Fruit fly (Drosophila melanogaster) whole organism, embryonic: ENCODE results near the gene CG46441.
A peak's percentile ranks its signal among the peaks of the same experiment; 100 is the strongest.

Experiments used
- CG10267 ChIP-seq: fragments of 200-800 bp; sonication (Bioruptor generic); optimal IDR thresholded peaks from 2 replicates; lab custom pipeline; 2018; ENCODE audit warnings: missing biosample characterization, mild to moderate bottlenecking, missing genetic modification characterization, moderate library complexity
- CG11093 ChIP-seq: fragments of 200-800 bp; sonication (Bioruptor generic); IDR thresholded peaks from 3 replicates; pipeline ENCODE4 v1.3.6; 2022; ENCODE audit warnings: missing biosample characterization, missing genetic modification characterization
- CG14050 ChIP-seq: fragments of 200-800 bp; sonication (Bioruptor generic); IDR thresholded peaks from 3 replicates; pipeline ENCODE4 v1.3.6; 2022; ENCODE audit warnings: missing biosample characterization, missing genetic modification characterization
- CG14965 ChIP-seq: fragments of 200-800 bp; sonication (Bioruptor generic); optimal IDR thresholded peaks from 2 replicates; lab custom pipeline; 2016; ENCODE audit warnings: missing biosample characterization, missing genetic modification characterization, borderline replicate concordance
- CG15514 ChIP-seq: fragments of 200-800 bp; sonication (Bioruptor generic); optimal IDR thresholded peaks from 3 replicates; lab custom pipeline; 2017; ENCODE audit warnings: missing biosample characterization, missing genetic modification characterization, mild to moderate bottlenecking, moderate library complexity, missing genetic modification reagents
- CG17328 ChIP-seq: fragments of 200-800 bp; sonication (Bioruptor generic); IDR thresholded peaks from 2 replicates; pipeline ENCODE4 v1.3.6; 2022; ENCODE audit warnings: missing biosample characterization, missing genetic modification characterization
- CG17802 ChIP-seq: fragments of 200-800 bp; sonication (Bioruptor generic); optimal IDR thresholded peaks from 2 replicates; lab custom pipeline; 2018; ENCODE audit warnings: missing biosample characterization, mild to moderate bottlenecking, missing genetic modification characterization, moderate library complexity
- CG18599 ChIP-seq: fragments of 200-800 bp; sonication (Bioruptor generic); optimal IDR thresholded peaks from 3 replicates; lab custom pipeline; 2017; ENCODE audit warnings: missing biosample characterization, missing genetic modification characterization, mild to moderate bottlenecking, moderate library complexity, missing genetic modification reagents
- CG2129 ChIP-seq: fragments of 200-800 bp; sonication (Bioruptor generic); IDR thresholded peaks from 2 replicates; pipeline ENCODE4 v1.3.6; 2022; ENCODE audit warnings: missing biosample characterization, missing genetic modification characterization; ENCODE audit not compliant: partially characterized antibody
- CG30431 ChIP-seq: fragments of 200-800 bp; sonication (Bioruptor generic); optimal IDR thresholded peaks from 2 replicates; lab custom pipeline; 2017; ENCODE audit warnings: missing biosample characterization, missing genetic modification characterization
- CG4282 ChIP-seq: fragments of 200-800 bp; sonication (Bioruptor generic); optimal IDR thresholded peaks from 2 replicates; lab custom pipeline; 2016; ENCODE audit warnings: missing biosample characterization, missing genetic modification characterization
- CG6683 ChIP-seq: fragments of 200-800 bp; sonication (Bioruptor generic); optimal IDR thresholded peaks from 2 replicates; lab custom pipeline; 2017; ENCODE audit warnings: missing biosample characterization, mild to moderate bottlenecking, missing genetic modification characterization, missing genetic modification reagents
- CG6791 ChIP-seq: fragments of 200-800 bp; sonication (Bioruptor generic); IDR thresholded peaks from 3 replicates; pipeline ENCODE4 v1.3.6; 2022; ENCODE audit warnings: missing biosample characterization, missing genetic modification characterization; ENCODE audit not compliant: partially characterized antibody
- CG7357 ChIP-seq: fragments of 200-800 bp; sonication (Bioruptor generic); IDR thresholded peaks from 3 replicates; pipeline ENCODE4 v1.3.6; 2022; ENCODE audit warnings: missing biosample characterization, missing genetic modification characterization
- CG7556 ChIP-seq: fragments of 200-800 bp; sonication (Bioruptor generic); optimal IDR thresholded peaks from 2 replicates; lab custom pipeline; 2017; ENCODE audit warnings: missing biosample characterization, mild to moderate bottlenecking, missing genetic modification characterization
- CG7745 ChIP-seq: fragments of 200-800 bp; sonication (Bioruptor generic); optimal IDR thresholded peaks from 2 replicates; lab custom pipeline; 2018; ENCODE audit warnings: missing biosample characterization, mild to moderate bottlenecking, missing genetic modification characterization, moderate library complexity
- CG8765 ChIP-seq: fragments of 200-800 bp; sonication (Bioruptor generic); IDR thresholded peaks from 2 replicates; pipeline ENCODE4 v1.3.6; 2022; ENCODE audit warnings: missing biosample characterization, missing genetic modification characterization
- CG9932 ChIP-seq: fragments of 200-800 bp; sonication (Bioruptor generic); IDR thresholded peaks from 2 replicates; pipeline ENCODE4 v1.3.6; 2022; ENCODE audit warnings: missing biosample characterization, missing genetic modification characterization
- CHES-1-like ChIP-seq: fragments of 200-800 bp; sonication (Bioruptor generic); optimal IDR thresholded peaks from 2 replicates; lab custom pipeline; 2016; ENCODE audit warnings: missing biosample characterization, missing genetic modification characterization
- Deaf1 ChIP-seq: fragments of 200-800 bp; optimal IDR thresholded peaks from 3 replicates; lab custom pipeline; 2019; ENCODE audit warnings: missing biosample characterization, mild to moderate bottlenecking, missing genetic modification characterization, moderate library complexity
- Dip3 ChIP-seq: fragments of 200-800 bp; sonication (Bioruptor generic); optimal IDR thresholded peaks from 3 replicates; lab custom pipeline; 2016; ENCODE audit warnings: missing biosample characterization, missing genetic modification characterization
- Fer2 ChIP-seq: fragments of 200-800 bp; sonication (Bioruptor generic); optimal IDR thresholded peaks from 2 replicates; lab custom pipeline; 2018; ENCODE audit warnings: missing biosample characterization, mild to moderate bottlenecking, missing genetic modification characterization, moderate library complexity
- Gsc ChIP-seq: fragments of 200-800 bp; sonication (Bioruptor generic); IDR thresholded peaks from 2 replicates; pipeline ENCODE4 v1.3.6; 2022; ENCODE audit warnings: missing biosample characterization, missing genetic modification characterization
- HLH3B ChIP-seq: fragments of 200-800 bp; sonication (Bioruptor generic); IDR thresholded peaks from 2 replicates; pipeline ENCODE4 v1.3.6; 2022; ENCODE audit warnings: missing biosample characterization, missing genetic modification characterization
- HmgZ ChIP-seq: fragments of 200-800 bp; sonication (Bioruptor generic); optimal IDR thresholded peaks from 2 replicates; lab custom pipeline; 2018; ENCODE audit warnings: missing biosample characterization, mild to moderate bottlenecking, missing genetic modification characterization
- Hr78 ChIP-seq, 2 experiments: fragments of 200-800 bp in 1 of 2; fragments of >200 bp in 1 of 2; sonication (Bioruptor generic) in 1 of 2; optimal IDR thresholded peaks; 2 replicates each; lab custom pipeline; 2017 to 2019; ENCODE audit warnings: missing biosample characterization in 2 of 2, missing genetic modification characterization in 2 of 2, mild to moderate bottlenecking in 1 of 2, moderate library complexity in 1 of 2
- Mad ChIP-seq: fragments of 200-800 bp; sonication (Bioruptor generic); optimal IDR thresholded peaks from 2 replicates; lab custom pipeline; 2016; ENCODE audit warnings: missing biosample characterization, missing genetic modification characterization
- Mrtf ChIP-seq: fragments of 200-800 bp; sonication (Bioruptor generic); IDR thresholded peaks from 3 replicates; pipeline ENCODE4 v1.3.6; 2022; ENCODE audit warnings: missing biosample characterization, missing genetic modification characterization
- Oli ChIP-seq: fragments of 200-800 bp; sonication (Bioruptor generic); optimal IDR thresholded peaks from 2 replicates; lab custom pipeline; 2018; ENCODE audit warnings: missing biosample characterization, mild to moderate bottlenecking, missing genetic modification characterization, moderate library complexity
- Ptx1 ChIP-seq: fragments of 200-800 bp; sonication (Bioruptor generic); IDR thresholded peaks from 2 replicates; pipeline ENCODE4 v1.3.6; 2022; ENCODE audit warnings: missing biosample characterization, missing genetic modification characterization
- Spps ChIP-seq: fragments of 200-800 bp; sonication (Bioruptor generic); optimal IDR thresholded peaks from 2 replicates; lab custom pipeline; 2018; ENCODE audit warnings: missing biosample characterization, mild to moderate bottlenecking, missing genetic modification characterization
- Trl ChIP-seq, 3 experiments: fragments of >200 bp in 2 of 3; fragments of 200-800 bp in 1 of 3; sonication (Bioruptor generic) in 1 of 3; optimal IDR thresholded peaks; 2 replicates in 1 of 3; 3 replicates in 2 of 3; lab custom pipeline; 2016 to 2017; ENCODE audit warnings: missing biosample characterization in 1 of 3, missing genetic modification characterization in 1 of 3
- abd-A ChIP-seq: fragments of 200-800 bp; sonication (Bioruptor generic); optimal IDR thresholded peaks from 3 replicates; lab custom pipeline; 2019; ENCODE audit warnings: missing biosample characterization, mild to moderate bottlenecking, missing genetic modification characterization, moderate library complexity
- amos ChIP-seq: fragments of 200-800 bp; sonication (Bioruptor generic); IDR thresholded peaks from 2 replicates; pipeline ENCODE4 v1.3.6; 2022; ENCODE audit warnings: missing biosample characterization, missing genetic modification characterization; ENCODE audit not compliant: partially characterized antibody
- bcd ChIP-seq: fragments of 200-800 bp; sonication (Bioruptor generic); optimal IDR thresholded peaks from 2 replicates; lab custom pipeline; 2017; ENCODE audit warnings: missing biosample characterization, mild to moderate bottlenecking, missing genetic modification characterization
- chn ChIP-seq: fragments of 200-800 bp; sonication (Bioruptor generic); optimal IDR thresholded peaks from 2 replicates; lab custom pipeline; 2016; ENCODE audit warnings: missing biosample characterization, missing genetic modification characterization
- dm ChIP-seq: fragments of 200-800 bp; sonication (Bioruptor generic); optimal IDR thresholded peaks from 3 replicates; lab custom pipeline; 2016; ENCODE audit warnings: missing biosample characterization, missing genetic modification characterization
- gcm ChIP-seq: fragments of 200-800 bp; sonication (Bioruptor generic); optimal IDR thresholded peaks from 2 replicates; lab custom pipeline; 2019; ENCODE audit warnings: missing biosample characterization, mild to moderate bottlenecking, missing genetic modification characterization, moderate library complexity
- ind ChIP-seq: fragments of 200-800 bp; sonication (Bioruptor generic); optimal IDR thresholded peaks from 3 replicates; lab custom pipeline; 2016; ENCODE audit warnings: missing biosample characterization, missing genetic modification characterization
- lbe ChIP-seq: fragments of 200-800 bp; sonication (Bioruptor generic); optimal IDR thresholded peaks from 2 replicates; lab custom pipeline; 2016; ENCODE audit warnings: missing biosample characterization, mild to moderate bottlenecking, missing genetic modification characterization
- luna ChIP-seq: fragments of 200-800 bp; sonication (Bioruptor generic); optimal IDR thresholded peaks from 2 replicates; lab custom pipeline; 2016; ENCODE audit warnings: missing biosample characterization, missing genetic modification characterization
- prd ChIP-seq, 3 experiments: fragments of >200 bp in 2 of 3; fragments of 200-800 bp in 1 of 3; sonication (Bioruptor generic) in 1 of 3; optimal IDR thresholded peaks in 2 of 3; IDR thresholded peaks in 1 of 3; 2 replicates in 2 of 3; 3 replicates in 1 of 3; pipeline versions ENCODE4 v1.3.6 to Lab custom; 2017 to 2022; ENCODE audit warnings: missing biosample characterization in 1 of 3, missing genetic modification characterization in 1 of 3
- pros ChIP-seq: fragments of 200-800 bp; sonication (Bioruptor generic); optimal IDR thresholded peaks from 3 replicates; lab custom pipeline; 2019; ENCODE audit warnings: missing biosample characterization, mild to moderate bottlenecking, missing genetic modification characterization, moderate library complexity
- ro ChIP-seq: fragments of 200-800 bp; sonication (Bioruptor generic); IDR thresholded peaks from 2 replicates; pipeline ENCODE4 v1.3.6; 2022; ENCODE audit warnings: missing biosample characterization, missing genetic modification characterization
- sens ChIP-seq: fragments of 200-800 bp; sonication (Bioruptor generic); peaks from one replicate; lab custom pipeline; 2016; ENCODE audit warnings: missing biosample characterization, missing genetic modification characterization
- stc ChIP-seq: fragments of 200-800 bp; sonication (Bioruptor generic); IDR thresholded peaks from 2 replicates; pipeline ENCODE4 v1.3.6; 2022; ENCODE audit warnings: missing biosample characterization, missing genetic modification characterization
- toy ChIP-seq: fragments of 200-800 bp; sonication (Bioruptor generic); IDR thresholded peaks from 2 replicates; pipeline ENCODE4 v1.3.6; 2022; ENCODE audit warnings: missing biosample characterization, missing genetic modification characterization
- wdn ChIP-seq: fragments of 200-800 bp; sonication (Bioruptor generic); IDR thresholded peaks from 2 replicates; pipeline ENCODE4 v1.3.6; 2022; ENCODE audit warnings: missing biosample characterization, missing genetic modification characterization

Gene CG46441

dm6 chr3R:20549855-20550603 is 48.2 kb upstream of the CG46441 start (continued):
- peak; percentile 67; the same call in 2 of the 3 replicates for TF ChIP-seq CG11093 (GFP tag; lab: Robert Waterston, UW)
- no peak for TF ChIP-seq dm (GFP tag; lab: Kevin White, UChicago)
- peak; percentile 91 for TF ChIP-seq HmgZ (tag; lab: Kevin White, UChicago)
- TF ChIP-seq pros (GFP tag; lab: Kevin White, UChicago) = no peak
- peak; percentile 82 for TF ChIP-seq Deaf1
- no peak for TF ChIP-seq CG4282 (GFP tag; lab: Kevin White, UChicago)
- TF ChIP-seq Ptx1 = peak; percentile 91
- no peak for TF ChIP-seq wdn (GFP tag; lab: Robert Waterston, UW)
- peak; percentile 80 for TF ChIP-seq CG7357 (GFP tag; lab: Robert Waterston, UW)
- peak; percentile 77 for TF ChIP-seq CG7556 (GFP tag; lab: Kevin White, UChicago)
- peak; percentile 63 for TF ChIP-seq lbe (GFP tag; lab: Kevin White, UChicago)
- TF ChIP-seq CG15514 = peak; percentile 67
- TF ChIP-seq CG6683 = peak; percentile 66
- TF ChIP-seq Mrtf = peak; percentile 78
- no peak; the same call in 1 of the 2 replicates for TF ChIP-seq CG8765 (GFP tag; lab: Robert Waterston, UW)
- peak; percentile 80 for TF ChIP-seq CG30431 (GFP tag; lab: Kevin White, UChicago)
- TF ChIP-seq chn (GFP tag; lab: Kevin White, UChicago) = peak; percentile 55
- no peak for TF ChIP-seq Dip3 (GFP tag; lab: Kevin White, UChicago)
- no peak for TF ChIP-seq CG14965 (GFP tag; lab: Kevin White, UChicago)
- no peak for TF ChIP-seq abd-A (tag; lab: Kevin White, UChicago)
- TF ChIP-seq ro (GFP tag; lab: Robert Waterston, UW) = peak; percentile 63
- TF ChIP-seq CHES-1-like (GFP tag; lab: Kevin White, UChicago) = no peak
- TF ChIP-seq ind = peak; percentile 86
- TF ChIP-seq Gsc = no peak
- TF ChIP-seq gcm (GFP tag; lab: Kevin White, UChicago) = peak; percentile 85
- TF ChIP-seq Spps = peak; percentile 62
- TF ChIP-seq Hr78 (GFP tag; optimal IDR thresholded peaks at IDR 0.05; lab: Kevin White, UChicago) = peak in 1 of 2 experiments; percentile 58
- TF ChIP-seq CG10267 = peak; percentile 83
- no peak for TF ChIP-seq CG7745 (tag; lab: Kevin White, UChicago)
- peak; percentile 91 for TF ChIP-seq sens (GFP tag; lab: Kevin White, UChicago)
- TF ChIP-seq CG14050 = peak; percentile 74
- TF ChIP-seq CG6791 (GFP tag; lab: Robert Waterston, UW) = 0 out of 3 replicates have a peak, but pooled peaks have one; percentile 5
- peak; percentile 69; the same call in 1 of the 2 replicates for TF ChIP-seq toy
- TF ChIP-seq prd (optimal IDR thresholded peaks at IDR 0.05; lab: Kevin White, UChicago) = no peak
- TF ChIP-seq prd (GFP tag; IDR thresholded peaks at IDR 0.05; lab: Robert Waterston, UW) = peak; percentile 87
- peak; percentile 32; the same call in 1 of the 2 replicates for TF ChIP-seq amos (GFP tag; lab: Robert Waterston, UW)
- TF ChIP-seq CG9932 (GFP tag; lab: Robert Waterston, UW) = peak; percentile 78
- TF ChIP-seq CG2129 (GFP tag; lab: Robert Waterston, UW) = no peak
- peak; percentile 87 for TF ChIP-seq Oli
- TF ChIP-seq CG17802 (tag; lab: Kevin White, UChicago) = peak; percentile 77
- TF ChIP-seq CG18599 = peak; percentile 92
- TF ChIP-seq Mad (GFP tag; lab: Kevin White, UChicago) = peak; percentile 46
- TF ChIP-seq HLH3B = peak; percentile 86
- TF ChIP-seq stc (GFP tag; lab: Robert Waterston, UW) = peak; percentile 77
- peak; percentile 87 for TF ChIP-seq CG17328 (GFP tag; lab: Robert Waterston, UW)
- no peak for TF ChIP-seq luna (GFP tag; lab: Kevin White, UChicago)
- TF ChIP-seq bcd = peak; percentile 88
- peak; percentile 78 for TF ChIP-seq Fer2
- no peak for TF ChIP-seq Trl (optimal IDR thresholded peaks at IDR 0.05; lab: Kevin White, UChicago)
- TF ChIP-seq Trl (GFP tag; optimal IDR thresholded peaks at IDR 0.05; lab: Kevin White, UChicago) = no peak
